Worm (Caenorhabditis elegans) whole organism, late embryonic: ENCODE results near the gene gbh-2.

Experiments
- C08G9.2 ChIP-seq: sonication (generic microtip); optimal IDR thresholded peaks from 2 replicates; lab custom pipeline; 2016; ENCODE audit warnings: mild to moderate bottlenecking, missing genetic modification characterization, moderate library complexity, missing compliant biosample characterization
- F13H6.1 ChIP-seq: sonication (generic microtip); optimal IDR thresholded peaks from 2 replicates; lab custom pipeline; 2016; ENCODE audit warnings: missing genetic modification characterization, missing compliant biosample characterization
- K02D7.2 ChIP-seq: sonication (generic microtip); optimal IDR thresholded peaks from 2 replicates; lab custom pipeline; 2017; ENCODE audit warnings: mild to moderate bottlenecking, missing genetic modification characterization, missing compliant biosample characterization
- Y22D7AL.16 ChIP-seq: sonication (generic microtip); optimal IDR thresholded peaks from 2 replicates; lab custom pipeline; 2016; ENCODE audit warnings: missing genetic modification characterization, missing compliant biosample characterization
- ahr-1 ChIP-seq: sonication (generic microtip); optimal IDR thresholded peaks from 2 replicates; lab custom pipeline; 2016; ENCODE audit warnings: missing genetic modification characterization, missing compliant biosample characterization
- ceh-14 ChIP-seq: sonication (generic microtip); optimal IDR thresholded peaks from 2 replicates; lab custom pipeline; 2016; ENCODE audit warnings: missing genotype, missing genetic modification characterization, missing compliant biosample characterization
- ceh-18 ChIP-seq: sonication (generic microtip); optimal IDR thresholded peaks from 2 replicates; lab custom pipeline; 2016; ENCODE audit warnings: missing genetic modification characterization, missing compliant biosample characterization
- ceh-19 ChIP-seq: fragments of 200-800 bp; sonication (Bioruptor generic); optimal IDR thresholded peaks from 2 replicates; lab custom pipeline; 2018; ENCODE audit warnings: mild to moderate bottlenecking, missing genetic modification characterization, missing compliant biosample characterization
- ceh-2 ChIP-seq: sonication (generic microtip); optimal IDR thresholded peaks from 2 replicates; lab custom pipeline; 2016; ENCODE audit warnings: missing genotype, missing genetic modification characterization, missing compliant biosample characterization
- ceh-22 ChIP-seq: sonication (generic microtip); optimal IDR thresholded peaks from 2 replicates; lab custom pipeline; 2017; ENCODE audit warnings: missing biosample characterization, missing genetic modification characterization
- ceh-24 ChIP-seq: sonication (generic microtip); optimal IDR thresholded peaks from 2 replicates; lab custom pipeline; 2016; ENCODE audit warnings: mild to moderate bottlenecking, missing genetic modification characterization, missing compliant biosample characterization
- ceh-30 ChIP-seq: fragments of 150-350 bp; optimal IDR thresholded peaks from 2 replicates; lab custom pipeline; 2014; ENCODE audit warnings: missing biosample characterization, missing genetic modification characterization
- ceh-31 ChIP-seq: sonication (generic microtip); optimal IDR thresholded peaks from 2 replicates; lab custom pipeline; 2016; ENCODE audit warnings: missing genetic modification characterization, missing compliant biosample characterization
- ceh-45 ChIP-seq: fragments of 200-800 bp; sonication (Bioruptor generic); IDR thresholded peaks from 2 replicates; pipeline ENCODE4 v1.3.6; 2022; ENCODE audit warnings: missing genetic modification reagents, missing genetic modification characterization, missing compliant biosample characterization
- ceh-48 ChIP-seq: sonication (generic microtip); optimal IDR thresholded peaks from 2 replicates; lab custom pipeline; 2016; ENCODE audit warnings: missing genetic modification characterization, inconsistent platforms, missing compliant biosample characterization
- dmd-4 ChIP-seq: sonication (generic microtip); optimal IDR thresholded peaks from 2 replicates; lab custom pipeline; 2016; ENCODE audit warnings: borderline replicate concordance, missing genetic modification characterization, missing compliant biosample characterization
- dve-1 ChIP-seq: sonication (generic microtip); optimal IDR thresholded peaks from 2 replicates; lab custom pipeline; 2017; ENCODE audit warnings: antibody characterized with exemption, mild to moderate bottlenecking, missing genetic modification characterization, missing compliant biosample characterization
- elt-2 ChIP-seq: sonication (generic microtip); optimal IDR thresholded peaks from 2 replicates; lab custom pipeline; 2016; ENCODE audit warnings: missing genetic modification reagents, missing genetic modification characterization, missing compliant biosample characterization
- elt-4 ChIP-seq: sonication (generic microtip); optimal IDR thresholded peaks from 2 replicates; lab custom pipeline; 2016; ENCODE audit warnings: missing genetic modification characterization, missing compliant biosample characterization
- ets-4 ChIP-seq: sonication (generic microtip); optimal IDR thresholded peaks from 2 replicates; lab custom pipeline; 2016; ENCODE audit warnings: missing genetic modification characterization, missing compliant biosample characterization
- fax-1 ChIP-seq: sonication (generic microtip); optimal IDR thresholded peaks from 2 replicates; lab custom pipeline; 2016; ENCODE audit warnings: missing genotype, missing genetic modification characterization, missing compliant biosample characterization
- fkh-10 ChIP-seq: fragments of 150-350 bp; optimal IDR thresholded peaks from 2 replicates; lab custom pipeline; 2014; ENCODE audit warnings: missing biosample characterization, missing genetic modification reagents, missing genetic modification characterization
- gmeb-2 ChIP-seq: sonication (generic microtip); optimal IDR thresholded peaks from 2 replicates; lab custom pipeline; 2016; ENCODE audit warnings: missing genetic modification characterization, inconsistent platforms, missing compliant biosample characterization
- hlh-13 ChIP-seq: fragments of 200-800 bp; sonication (Bioruptor generic); optimal IDR thresholded peaks from 2 replicates; lab custom pipeline; 2018; ENCODE audit warnings: mild to moderate bottlenecking, missing genetic modification characterization, missing compliant biosample characterization
- hlh-15 ChIP-seq: sonication (generic microtip); optimal IDR thresholded peaks from 2 replicates; lab custom pipeline; 2016; ENCODE audit warnings: missing genetic modification characterization, missing compliant biosample characterization
- hlh-6 ChIP-seq: sonication (generic microtip); optimal IDR thresholded peaks from 2 replicates; lab custom pipeline; 2016; ENCODE audit warnings: missing genotype, missing genetic modification characterization, missing compliant biosample characterization
- lim-6 ChIP-seq: sonication (generic microtip); optimal IDR thresholded peaks from 2 replicates; lab custom pipeline; 2016; ENCODE audit warnings: missing genetic modification characterization, missing compliant biosample characterization
- madf-2 ChIP-seq: sonication (generic microtip); optimal IDR thresholded peaks from 2 replicates; lab custom pipeline; 2017; ENCODE audit warnings: missing genetic modification characterization, missing compliant biosample characterization
- mec-3 ChIP-seq: sonication (generic microtip); optimal IDR thresholded peaks from 2 replicates; lab custom pipeline; 2016; ENCODE audit warnings: borderline replicate concordance, missing genetic modification characterization, missing compliant biosample characterization
- nfya-1 ChIP-seq: sonication (generic microtip); optimal IDR thresholded peaks from 2 replicates; lab custom pipeline; 2017; ENCODE audit warnings: missing genetic modification characterization, mild to moderate bottlenecking, missing compliant biosample characterization, antibody characterized with exemption, moderate library complexity
- nhr-11 ChIP-seq: fragments of 150-350 bp; optimal IDR thresholded peaks from 2 replicates; lab custom pipeline; 2014; ENCODE audit warnings: missing biosample characterization, missing genetic modification characterization
- npax-4 ChIP-seq: sonication (generic microtip); optimal IDR thresholded peaks from 2 replicates; lab custom pipeline; 2016; ENCODE audit warnings: missing genetic modification characterization, missing compliant biosample characterization
- pag-3 ChIP-seq: sonication (generic microtip); optimal IDR thresholded peaks from 2 replicates; lab custom pipeline; 2016; ENCODE audit warnings: missing compliant biosample characterization, missing genetic modification characterization, borderline replicate concordance
- pha-2 ChIP-seq: sonication (generic microtip); optimal IDR thresholded peaks from 2 replicates; lab custom pipeline; 2017; ENCODE audit warnings: mild to moderate bottlenecking, missing genetic modification characterization, missing compliant biosample characterization
- pha-4 ChIP-seq: fragments of 150-350 bp; optimal IDR thresholded peaks from 2 replicates; lab custom pipeline; 2018; ENCODE audit warnings: missing biosample characterization, missing genetic modification reagents, missing genetic modification characterization
- pqm-1 ChIP-seq: sonication (generic microtip); optimal IDR thresholded peaks from 2 replicates; lab custom pipeline; 2016; ENCODE audit warnings: missing genetic modification characterization, missing compliant biosample characterization
- pros-1 ChIP-seq: fragments of 150-350 bp; optimal IDR thresholded peaks from 2 replicates; lab custom pipeline; 2014; ENCODE audit warnings: missing biosample characterization, missing genetic modification reagents, missing genetic modification characterization
- ref-2 ChIP-seq: sonication (generic microtip); optimal IDR thresholded peaks from 2 replicates; lab custom pipeline; 2016; ENCODE audit warnings: missing genetic modification characterization, missing compliant biosample characterization
- rnt-1 ChIP-seq: sonication (generic microtip); optimal IDR thresholded peaks from 2 replicates; lab custom pipeline; 2016; ENCODE audit warnings: missing genetic modification characterization, missing compliant biosample characterization
- sdc-2 ChIP-seq: sonication (generic microtip); optimal IDR thresholded peaks from 2 replicates; lab custom pipeline; 2016; ENCODE audit warnings: missing genotype, missing genetic modification characterization, missing compliant biosample characterization
- syd-9 ChIP-seq: sonication (generic microtip); optimal IDR thresholded peaks from 2 replicates; lab custom pipeline; 2016; ENCODE audit warnings: mild to moderate bottlenecking, missing genetic modification characterization, moderate library complexity, missing compliant biosample characterization
- tbx-2 ChIP-seq: sonication (generic microtip); optimal IDR thresholded peaks from 2 replicates; lab custom pipeline; 2016; ENCODE audit warnings: missing genetic modification characterization, missing compliant biosample characterization
- tbx-7 ChIP-seq: sonication (generic microtip); optimal IDR thresholded peaks from 2 replicates; lab custom pipeline; 2016; ENCODE audit warnings: missing genotype, missing genetic modification characterization, missing compliant biosample characterization
- ttx-3 ChIP-seq: sonication (generic microtip); optimal IDR thresholded peaks from 2 replicates; lab custom pipeline; 2016; ENCODE audit warnings: missing genetic modification reagents, missing genetic modification characterization, missing compliant biosample characterization
- unc-3 ChIP-seq, 2 experiments: fragments of 200-800 bp in 1 of 2; sonication (Bioruptor generic) in 1 of 2; sonication (generic microtip) in 1 of 2; conservative IDR thresholded peaks in 1 of 2; optimal IDR thresholded peaks in 1 of 2; 2 replicates each; pipeline versions ENCODE4 v1.3.6 to Lab custom; 2016 to 2022; ENCODE audit warnings: missing compliant biosample characterization in 2 of 2, missing genetic modification characterization in 2 of 2, missing genetic modification reagents in 1 of 2
- unc-55 ChIP-seq: sonication (generic microtip); optimal IDR thresholded peaks from 2 replicates; lab custom pipeline; 2017; ENCODE audit warnings: missing biosample characterization, missing genetic modification reagents, missing genetic modification characterization
- zip-5 ChIP-seq: sonication (generic microtip); optimal IDR thresholded peaks from 2 replicates; lab custom pipeline; 2016; ENCODE audit warnings: missing genetic modification characterization, missing compliant biosample characterization

Gene gbh-2

DNA sequence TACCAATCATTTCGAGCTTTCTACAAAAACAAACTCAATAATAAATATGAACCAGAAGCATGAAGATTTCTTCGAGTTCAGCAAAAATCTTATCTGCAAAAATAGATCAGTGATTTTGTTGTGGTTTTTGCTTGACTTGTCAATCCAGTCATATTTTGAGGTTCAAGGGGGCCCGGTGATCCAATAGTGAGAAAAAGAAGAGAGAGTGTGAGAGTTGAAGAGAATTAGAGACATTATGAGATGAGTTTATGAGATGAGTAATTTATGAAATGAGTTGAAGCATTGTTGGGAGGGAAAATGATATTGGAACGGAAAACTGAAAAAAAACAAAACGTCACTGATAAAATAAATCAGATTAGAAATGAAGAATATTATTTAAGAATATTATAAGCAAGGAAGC lies 23.3 kb downstream of the gbh-2 start, which contains the start of gene T13H5.1:
Gene T13H5.1, minus strand, starts transcription at position 101 of the 400 bp plus-strand sequence.
- TF ChIP-seq ceh-22: no peak
- no peak for TF ChIP-seq elt-2 (tag; lab: Kevin White, UChicago)
- TF ChIP-seq dve-1 (tag; lab: Kevin White, UChicago): no peak
- TF ChIP-seq ceh-19 (GFP tag; lab: Kevin White, UChicago): no peak
- TF ChIP-seq ttx-3 (tag; lab: Kevin White, UChicago): no peak
- TF ChIP-seq K02D7.2 (tag; lab: Kevin White, UChicago): no peak
- no peak for TF ChIP-seq pha-4

DNA sequence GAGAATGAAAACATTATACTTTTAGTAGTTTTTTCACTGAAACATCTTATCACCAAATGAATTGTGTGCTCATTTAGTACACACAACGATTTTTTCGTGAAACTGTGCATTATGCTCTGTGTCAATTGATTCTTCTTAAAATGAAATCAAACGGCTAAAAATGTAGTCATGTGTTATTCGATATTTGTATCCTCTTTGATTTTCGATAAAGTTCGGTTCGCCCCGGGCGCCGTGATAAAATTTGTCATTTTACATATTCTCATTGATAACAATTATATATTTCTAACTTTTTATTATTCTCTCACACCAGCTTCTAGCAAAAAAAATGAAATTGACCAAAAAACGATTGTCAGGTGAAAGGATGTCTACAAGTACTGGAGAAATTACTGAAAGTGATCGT lies 29.1 kb downstream of the gbh-2 start, which contains the start of gene ctg-2:
Gene ctg-2, plus strand, starts transcription at position 326 of the 400 bp plus-strand sequence.
- no peak for TF ChIP-seq nhr-11
- TF ChIP-seq ceh-22: no peak
- TF ChIP-seq ceh-31: no peak
- TF ChIP-seq Y22D7AL.16 (tag; lab: Kevin White, UChicago): no peak
- TF ChIP-seq syd-9 (tag; lab: Kevin White, UChicago): no peak
- no peak for TF ChIP-seq ets-4 (tag; lab: Kevin White, UChicago)
- no peak for TF ChIP-seq hlh-6
- TF ChIP-seq tbx-7 (tag; lab: Kevin White, UChicago): no peak
- no peak for TF ChIP-seq gmeb-2
- TF ChIP-seq ceh-2: no peak
- no peak for TF ChIP-seq ceh-18 (tag; lab: Kevin White, UChicago)
- TF ChIP-seq ref-2: no peak

DNA sequence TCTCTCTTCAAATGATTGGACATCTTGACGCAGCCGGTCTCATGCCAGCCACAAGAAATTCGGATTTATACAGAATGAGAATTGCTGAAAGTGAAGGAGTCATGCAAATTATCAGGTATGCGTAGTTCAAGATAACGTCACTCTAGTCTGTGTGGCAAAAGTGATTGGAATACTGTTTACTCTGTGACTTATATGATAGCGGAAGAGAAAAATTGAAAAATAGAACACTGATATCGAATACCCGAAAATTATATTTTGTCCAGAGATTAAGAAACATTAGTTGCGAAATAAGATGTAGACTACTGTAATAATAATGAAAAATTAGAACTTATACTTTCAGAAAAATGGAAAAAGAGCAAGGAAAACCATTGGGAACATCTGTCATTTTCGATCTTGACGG lies 29.8 kb downstream of the gbh-2 start:
- TF ChIP-seq ceh-14 (tag; lab: Kevin White, UChicago) (no peak), elt-2 (tag; lab: Kevin White, UChicago) (peak; percentile 80), fax-1 (tag; lab: Kevin White, UChicago) (no peak), ceh-48 (tag; lab: Kevin White, UChicago) (no peak)
- TF ChIP-seq, all 69 proteins: peak for 1

DNA sequence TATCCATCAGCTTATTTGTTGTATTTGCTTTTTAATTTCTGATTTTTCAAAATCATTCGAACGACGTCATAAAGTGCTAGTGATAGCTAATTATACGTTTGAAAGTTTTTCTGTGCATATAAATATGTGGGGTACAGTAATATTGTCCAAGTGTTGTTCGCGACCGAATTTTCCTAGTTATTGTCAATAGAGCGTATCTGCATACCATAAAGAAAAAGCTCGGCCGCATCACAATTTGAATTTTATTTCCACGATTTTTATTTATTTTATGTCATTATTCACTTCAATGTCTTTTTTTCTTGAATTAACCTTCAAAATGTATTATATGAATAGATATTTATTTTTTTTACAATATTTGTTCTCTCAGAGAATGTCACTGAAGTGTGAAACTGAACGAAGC lies 31.1 kb downstream of the gbh-2 start, which contains the start of gene rnh-2:
Gene rnh-2, plus strand, starts transcription at position 368 of the 400 bp plus-strand sequence.
- no peak for TF ChIP-seq K02D7.2 (tag; lab: Kevin White, UChicago)
- TF ChIP-seq rnt-1 (tag; lab: Kevin White, UChicago): no peak
- TF ChIP-seq tbx-2 (tag; lab: Kevin White, UChicago): peak; percentile 76
- no peak for TF ChIP-seq ceh-18 (tag; lab: Kevin White, UChicago)
- no peak for TF ChIP-seq ceh-22
- no peak for TF ChIP-seq dmd-4 (tag; lab: Kevin White, UChicago)
- no peak for TF ChIP-seq F13H6.1
- TF ChIP-seq pha-4: no peak
- TF ChIP-seq ttx-3 (tag; lab: Kevin White, UChicago): no peak
- TF ChIP-seq ahr-1: no peak
- TF ChIP-seq elt-2 (tag; lab: Kevin White, UChicago): peak; percentile 68
- TF ChIP-seq pqm-1 (tag; lab: Kevin White, UChicago): no peak
- TF ChIP-seq sdc-2 (tag; lab: Kevin White, UChicago): no peak
- no peak for TF ChIP-seq elt-4 (tag; lab: Kevin White, UChicago)
- no peak for TF ChIP-seq pros-1 (tag; lab: Kevin White, UChicago)
- no peak for TF ChIP-seq fkh-10
- TF ChIP-seq mec-3 (tag; lab: Kevin White, UChicago): no peak
- no peak for TF ChIP-seq madf-2
- TF ChIP-seq pha-2 (tag; lab: Kevin White, UChicago): no peak
- TF ChIP-seq hlh-15: no peak
- peak; percentile 56 for TF ChIP-seq zip-5
- TF ChIP-seq npax-4 (tag; lab: Kevin White, UChicago): no peak
- TF ChIP-seq unc-55 (GFP tag; lab: Kevin White, UChicago): no peak
- TF ChIP-seq ceh-24 (tag; lab: Kevin White, UChicago): no peak
- no peak for TF ChIP-seq pag-3 (tag; lab: Kevin White, UChicago)
- peak; percentile 48 for TF ChIP-seq ets-4 (tag; lab: Kevin White, UChicago)
- TF ChIP-seq ceh-45: no peak
- TF ChIP-seq lim-6 (tag; lab: Kevin White, UChicago): peak; percentile 25
- no peak for TF ChIP-seq ceh-30 (tag; lab: Kevin White, UChicago)
- TF ChIP-seq gmeb-2: no peak
- no peak for TF ChIP-seq hlh-13
- TF ChIP-seq nfya-1 (tag; lab: Kevin White, UChicago): peak; percentile 4
- TF ChIP-seq C08G9.2 (tag; lab: Kevin White, UChicago): peak; percentile 74
- TF ChIP-seq unc-3 (GFP tag; conservative IDR thresholded peaks at IDR 0.05; lab: Robert Waterston, UW): no peak
- no peak for TF ChIP-seq unc-3 (tag; optimal IDR thresholded peaks at IDR 0.05; lab: Kevin White, UChicago)
